Worm (Caenorhabditis elegans): ENCODE results near the gene cdh-3.

cdh-3 gene

DNA sequence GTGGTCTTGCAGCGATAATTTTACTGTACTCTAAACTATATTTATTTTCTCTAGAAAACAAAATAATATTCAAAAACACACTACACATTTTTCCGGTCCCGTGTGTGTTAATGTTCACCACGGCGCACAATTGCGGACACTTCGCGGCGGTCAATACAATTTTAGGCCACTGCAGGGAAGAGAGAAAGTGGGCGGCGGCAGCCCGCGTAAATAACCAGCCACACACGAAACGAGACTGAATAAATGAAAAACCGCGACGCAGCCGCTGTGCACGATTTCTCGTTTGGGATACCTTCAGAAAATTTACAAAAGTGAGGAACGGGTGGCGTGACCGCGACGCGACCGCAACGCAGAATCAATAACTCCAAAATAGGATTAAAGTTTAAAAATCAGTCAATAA lies 43.3 kb downstream of the cdh-3 start (continued):
- TF ChIP-seq ets-5 (GFP tag; IDR thresholded peaks at IDR 0.05) (no peak), hpl-2 (GFP tag; optimal IDR thresholded peaks at IDR 0.05) (no peak), nhr-47 (tag; optimal IDR thresholded peaks at IDR 0.05) (peak; percentile 48), nhr-77 (tag; optimal IDR thresholded peaks at IDR 0.05) (no peak), fkh-8 (tag; optimal IDR thresholded peaks at IDR 0.05) (peak; percentile 44), rnt-1 (tag; optimal IDR thresholded peaks at IDR 0.05) (peak; percentile 46)

- TF ChIP-seq blmp-1 (tag; optimal IDR thresholded peaks at IDR 0.05) (peak; percentile 88), nhr-84 (tag; optimal IDR thresholded peaks at IDR 0.05) (no peak), nhr-77 (tag; optimal IDR thresholded peaks at IDR 0.05) (peak; percentile 65), pag-3 (tag; optimal IDR thresholded peaks at IDR 0.05; ENCODE audit: borderline replicate concordance, insufficient read depth) (no peak), hpl-2 (GFP tag; optimal IDR thresholded peaks at IDR 0.05) (peak; percentile 80), lin-15B (tag; optimal IDR thresholded peaks at IDR 0.05) (peak; percentile 75), xbp-1 (tag; optimal IDR thresholded peaks at IDR 0.05) (peak; percentile 71), ceh-88 (GFP tag; IDR thresholded peaks at IDR 0.05) (peak; percentile 52; the same call in 1 of the 2 replicates), alr-1 (tag; optimal IDR thresholded peaks at IDR 0.05; ENCODE audit: borderline replicate concordance) (no peak), ets-5 (GFP tag; IDR thresholded peaks at IDR 0.05) (no peak), isw-1 (GFP tag; IDR thresholded peaks at IDR 0.05) (peak; percentile 72), ceh-8 (GFP tag; optimal IDR thresholded peaks at IDR 0.05) (no peak), zip-4 (GFP tag; optimal IDR thresholded peaks at IDR 0.05) (no peak), C16A3.4 (tag; optimal IDR thresholded peaks at IDR 0.05) (peak; percentile 77), mef-2 (tag; optimal IDR thresholded peaks at IDR 0.05) (peak; percentile 44), rnt-1 (tag; optimal IDR thresholded peaks at IDR 0.05) (peak; percentile 82), nhr-85 (tag) (peak; percentile 79), vab-15 (tag; optimal IDR thresholded peaks at IDR 0.05) (peak; percentile 14), nhr-71 (tag; optimal IDR thresholded peaks at IDR 0.05) (peak; percentile 89), aly-2 (tag; optimal IDR thresholded peaks at IDR 0.05) (peak; percentile 54), Y116A8C.19 (tag; optimal IDR thresholded peaks at IDR 0.05; ENCODE audit: borderline replicate concordance) (no peak), lin-13 (GFP tag; optimal IDR thresholded peaks at IDR 0.05) (peak; percentile 100), sup-37 (GFP tag; optimal IDR thresholded peaks at IDR 0.05) (no peak), F16B12.6 (tag; optimal IDR thresholded peaks at IDR 0.05) (peak; percentile 76), C04F5.9 (tag; optimal IDR thresholded peaks at IDR 0.05) (no peak), swsn-7 (tag; optimal IDR thresholded peaks at IDR 0.05) (peak; percentile 83), lir-3 (tag; optimal IDR thresholded peaks at IDR 0.05; ENCODE audit: poor library complexity) (peak; percentile 78), hlh-17 (GFP tag; optimal IDR thresholded peaks at IDR 0.05; ENCODE audit: borderline replicate concordance) (no peak), jun-1 (tag; optimal IDR thresholded peaks at IDR 0.05) (peak; percentile 54), skn-1 (tag; optimal IDR thresholded peaks at IDR 0.05) (peak; percentile 1), irx-1 (tag; optimal IDR thresholded peaks at IDR 0.05) (peak; percentile 6), lin-35 (GFP tag; optimal IDR thresholded peaks at IDR 0.05) (peak; percentile 73 to 91), mdl-1 (tag; optimal IDR thresholded peaks at IDR 0.05) (peak in 1 of 2 experiments; percentile 65), unc-86 (tag; optimal IDR thresholded peaks at IDR 0.05) (peak; percentile 56), nhr-28 (tag; optimal IDR thresholded peaks at IDR 0.05) (no peak), ztf-11 (tag; optimal IDR thresholded peaks at IDR 0.05) (peak in 1 of 2 experiments; percentile 43), hlh-4 (tag; optimal IDR thresholded peaks at IDR 0.05) (no peak), fkh-8 (tag; optimal IDR thresholded peaks at IDR 0.05) (peak; percentile 77), grh-1 (GFP tag; IDR thresholded peaks at IDR 0.05) (peak; percentile 44), nhr-76 (tag; optimal IDR thresholded peaks at IDR 0.05) (no peak), ztf-4 (tag; optimal IDR thresholded peaks at IDR 0.05) (peak; percentile 66), nhr-12 (tag; optimal IDR thresholded peaks at IDR 0.05) (no peak), zag-1 (tag; optimal IDR thresholded peaks at IDR 0.05) (no peak), snpc-4 (tag; optimal IDR thresholded peaks at IDR 0.05) (peak; percentile 80), ama-1 (optimal IDR thresholded peaks at IDR 0.05) (no peak), unc-98 (GFP tag; IDR thresholded peaks at IDR 0.05) (no peak), nhr-237 (tag; optimal IDR thresholded peaks at IDR 0.05) (no peak), aha-1 (tag; optimal IDR thresholded peaks at IDR 0.05) (no peak), mab-9 (GFP tag; IDR thresholded peaks at IDR 0.05) (peak; percentile 51; the same call in 1 of the 2 replicates), egl-27 (tag; optimal IDR thresholded peaks at IDR 0.05) (no peak)
Observed at ce11 chrIII:7710066-7710465, 44.2 kb downstream of the cdh-3 start.

Data from whole organism, L1 larva.